Fruit fly (Drosophila melanogaster) whole organism, larva: Measurements from ENCODE around the gene PIG-S.
A peak's percentile ranks its signal among the peaks of the same experiment; 100 is the strongest.

Experiments used
- noc ChIP-seq: fragments of 200-800 bp; sonication (Bioruptor generic); optimal IDR thresholded peaks from 3 replicates; lab custom pipeline; 2019; ENCODE audit warnings: missing biosample characterization, mild to moderate bottlenecking, missing genetic modification characterization, moderate library complexity

PIG-S gene

dm6 chr3R:24870389-24871048 is 47.1 kb downstream of the PIG-S start, which contains the start of gene CycB3:
Gene CycB3 (minus strand): TSS chr3R:24870816.
- no peak for TF ChIP-seq noc (tag; lab: Kevin White, UChicago)

DNA sequence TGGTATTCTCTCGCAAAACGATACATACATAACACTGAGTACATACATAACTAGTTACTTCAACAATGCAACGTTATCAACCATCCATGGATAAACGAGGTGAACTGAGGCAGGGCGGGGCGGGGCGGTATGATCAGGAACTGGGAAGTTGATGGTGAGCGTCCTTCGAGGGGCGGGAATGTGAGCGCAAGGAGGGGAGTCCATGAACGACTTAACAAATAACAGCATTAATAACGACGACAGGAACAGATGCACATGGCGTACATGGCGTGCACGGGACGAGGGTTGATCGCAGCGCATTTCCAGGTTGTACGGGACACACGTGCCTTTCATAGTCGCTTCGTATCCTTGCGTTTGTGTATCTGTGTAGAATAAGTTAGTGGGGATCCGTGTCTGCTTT is 49.7 kb downstream of the PIG-S start:
- TF ChIP-seq noc (tag; lab: Kevin White, UChicago): no peak

dm6 chr3R:24866976-24867375 is 50.7 kb downstream of the PIG-S start:
- TF ChIP-seq noc (tag; lab: Kevin White, UChicago): no peak

dm6 chr3R:24864719-24865400 is 52.8 kb downstream of the PIG-S start, which contains the start of the genes Srg1 and Elal:
Gene Srg1 (minus strand): TSS chr3R:24864732.
Gene Elal (plus strand): TSS chr3R:24865350.
- TF ChIP-seq noc (tag; lab: Kevin White, UChicago): peak; percentile 83

DNA sequence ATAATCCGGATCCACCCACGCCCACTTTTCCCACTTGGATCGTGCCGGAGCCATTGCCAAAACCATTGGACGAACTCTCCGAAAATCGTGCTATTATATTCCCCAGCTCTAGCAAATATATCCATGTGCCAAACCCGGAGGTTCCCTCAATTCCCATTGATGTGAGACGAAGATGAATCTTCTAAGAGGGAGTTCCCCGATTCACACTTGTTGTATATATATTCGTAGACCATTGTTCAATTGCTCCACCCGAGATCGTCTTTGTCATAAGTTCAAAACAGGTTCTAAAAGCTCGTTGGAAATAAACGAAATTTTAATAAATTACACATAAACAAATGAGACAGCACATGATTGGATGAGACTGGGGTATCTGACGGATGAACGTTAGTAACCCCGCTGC is 53.8 kb downstream of the PIG-S start:
- no peak for TF ChIP-seq noc (tag; lab: Kevin White, UChicago)
